Worm (Caenorhabditis elegans): ENCODE measurements around the gene col-87.
A peak's percentile ranks its signal among the peaks of the same experiment; 100 is the strongest.

The col-87 gene

ce11 chrII:14129191-14129590 lies 34.7 kb upstream of the col-87 start:
- TF ChIP-seq zfh-2 (GFP tag; conservative IDR thresholded peaks at IDR 0.05) = peak; percentile 73
- TF ChIP-seq nhr-120 (GFP tag; IDR thresholded peaks at IDR 0.05) = no peak

- 0 out of 2 replicates have a peak, but pooled peaks have one; percentile 27 for TF ChIP-seq zfh-2 (GFP tag; conservative IDR thresholded peaks at IDR 0.05)
- TF ChIP-seq lin-40 (tag; optimal IDR thresholded peaks at IDR 0.05) = no peak
Observed at ce11 chrII:14126841-14127240, 32.4 kb upstream of the col-87 start, which contains the start of gene K09E4.3. Gene K09E4.3 (minus strand): TSS chrII:14126941.

- no peak for TF ChIP-seq zfh-2 (GFP tag; conservative IDR thresholded peaks at IDR 0.05)
- TF ChIP-seq hlh-26 (GFP tag; conservative IDR thresholded peaks at IDR 0.05) = no peak
- no peak for TF ChIP-seq zim-3 (tag; optimal IDR thresholded peaks at IDR 0.05)
- TF ChIP-seq C06A6.2 (GFP tag; conservative IDR thresholded peaks at IDR 0.05) = no peak
Observed at ce11 chrII:14122065-14122464, 27.6 kb upstream of the col-87 start, which contains the start of gene K09E4.4. Gene K09E4.4 (minus strand): TSS chrII:14122165.

- TF ChIP-seq snpc-4 (GFP tag; optimal IDR thresholded peaks at IDR 0.05) (no peak), snpc-4 (tag; optimal IDR thresholded peaks at IDR 0.05) (peak in 2 of 4 experiments; percentile 29 to 58), pha-4 (tag; optimal IDR thresholded peaks at IDR 0.05) (no peak)
Observed at ce11 chrII:14118391-14118790, 23.9 kb upstream of the col-87 start.

DNA sequence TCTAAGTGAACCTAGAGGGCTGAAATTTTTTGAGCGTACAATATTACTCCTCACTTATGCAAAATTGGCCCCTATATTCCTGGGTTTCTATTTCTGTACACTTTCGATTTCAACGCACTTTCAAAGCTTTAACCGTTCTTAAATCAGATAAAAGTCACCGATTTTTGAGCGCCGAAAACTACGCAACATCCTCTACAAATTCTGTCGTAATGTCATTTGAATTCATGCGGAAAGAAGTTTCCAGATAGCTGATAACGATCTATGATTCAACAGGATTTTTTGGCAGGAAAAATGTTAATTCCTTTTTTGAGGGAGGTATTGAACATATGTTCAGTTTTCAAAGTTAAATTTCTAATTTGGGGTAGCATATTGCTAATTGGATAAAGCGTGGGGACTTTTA lies 18.4 kb upstream of the col-87 start:
- TF ChIP-seq nhr-179 (tag; optimal IDR thresholded peaks at IDR 0.05) (no peak), bed-2 (GFP tag; IDR thresholded peaks at IDR 0.05) (no peak), ztf-28 (GFP tag; IDR thresholded peaks at IDR 0.05) (no peak), hmg-1.2 (GFP tag; IDR thresholded peaks at IDR 0.05) (no peak), ceh-100 (GFP tag; IDR thresholded peaks at IDR 0.05) (no peak)

DNA sequence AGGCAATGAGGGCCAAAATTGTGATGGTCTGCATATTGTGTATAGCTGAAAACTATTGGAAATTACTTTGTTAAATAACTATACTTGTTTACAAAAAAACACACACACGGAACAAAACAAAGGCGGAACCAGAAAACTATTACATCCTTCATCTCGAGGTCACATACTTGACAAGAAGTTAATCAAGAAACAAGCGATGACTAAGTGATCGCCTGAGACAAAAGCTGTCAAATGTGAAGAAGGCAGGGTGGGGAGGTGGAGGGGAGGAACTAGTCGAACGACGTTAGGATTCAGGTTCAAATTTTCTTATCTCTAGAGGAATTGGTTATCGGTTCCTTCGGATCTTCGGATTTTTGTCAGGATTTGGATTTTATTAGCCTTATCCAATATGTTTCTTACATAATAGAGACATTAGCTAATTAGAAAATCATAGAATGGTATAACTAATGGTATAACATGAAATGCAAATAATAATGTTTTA lies 14.7 kb upstream of the col-87 start, which contains the start of gene cpg-7:
Gene cpg-7, minus strand, starts transcription at position 51 of the 481 bp plus-strand sequence.
- TF ChIP-seq lin-35 (GFP tag; optimal IDR thresholded peaks at IDR 0.05) (no peak), rpc-1 (optimal IDR thresholded peaks at IDR 0.05) (no peak), rpc-1 (tag; optimal IDR thresholded peaks at IDR 0.05) (no peak), mes-4 (tag; optimal IDR thresholded peaks at IDR 0.05) (no peak), Y56A3A.18 (GFP tag; IDR thresholded peaks at IDR 0.05) (no peak), xnd-1 (tag; optimal IDR thresholded peaks at IDR 0.05) (no peak), ztf-22 (GFP tag; optimal IDR thresholded peaks at IDR 0.05) (no peak), F22D6.2 (tag; optimal IDR thresholded peaks at IDR 0.05) (no peak), sdz-38 (tag; optimal IDR thresholded peaks at IDR 0.05) (no peak), ztf-25 (GFP tag; IDR thresholded peaks at IDR 0.05) (no peak), cebp-2 (GFP tag; IDR thresholded peaks at IDR 0.05) (no peak)

DNA sequence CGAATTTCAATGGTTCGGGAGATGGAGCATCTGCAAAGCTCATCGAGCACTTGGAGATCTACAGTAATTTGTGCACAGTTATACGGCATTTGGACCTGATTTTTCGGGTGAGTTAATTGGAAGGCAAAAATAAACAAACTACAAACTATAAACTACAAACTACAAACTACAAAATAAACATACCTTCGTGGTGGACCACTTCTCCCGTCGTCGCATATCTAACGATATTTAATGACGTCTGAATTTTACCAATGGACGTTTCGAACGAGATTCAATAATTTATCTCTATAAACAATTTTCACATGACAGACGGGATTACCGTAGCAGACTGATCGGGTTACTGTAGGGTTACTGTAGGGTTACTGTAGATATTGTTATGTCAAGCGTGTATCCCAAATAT lies 11.7 kb upstream of the col-87 start:
- TF ChIP-seq ceh-91 (GFP tag; IDR thresholded peaks at IDR 0.05) = no peak

DNA sequence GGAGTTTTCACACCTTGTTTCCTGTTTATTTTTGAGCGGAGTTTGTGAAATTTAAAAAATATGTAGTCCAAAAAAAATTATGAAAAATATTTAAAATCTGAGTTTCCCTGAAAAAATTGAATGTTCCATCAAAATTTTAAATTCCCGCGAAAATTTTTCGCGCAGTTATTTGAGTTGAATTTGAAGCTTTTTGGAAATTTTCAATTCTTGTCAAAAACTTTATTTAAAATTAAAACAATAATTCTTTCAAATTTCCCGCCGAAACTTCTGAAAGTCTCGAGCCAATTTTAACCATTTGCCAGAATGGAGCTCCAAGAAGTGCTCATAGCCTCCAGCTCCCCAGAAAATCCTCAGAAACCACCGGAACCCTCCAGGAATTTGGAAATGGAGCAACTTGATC lies 10.0 kb upstream of the col-87 start, which contains the start of gene gur-4:
Gene gur-4, plus strand, starts transcription at position 301 of the 400 bp plus-strand sequence.
- TF ChIP-seq rpc-1 (optimal IDR thresholded peaks at IDR 0.05) (no peak), rpc-1 (tag; optimal IDR thresholded peaks at IDR 0.05) (no peak), mcd-1 (GFP tag; IDR thresholded peaks at IDR 0.05) (no peak), K12H6.12 (tag; optimal IDR thresholded peaks at IDR 0.05) (no peak), ztf-28 (GFP tag; IDR thresholded peaks at IDR 0.05) (no peak), ZK185.1 (tag; optimal IDR thresholded peaks at IDR 0.05; ENCODE audit: poor library complexity, severe bottlenecking) (no peak), Y56A3A.18 (GFP tag; IDR thresholded peaks at IDR 0.05) (no peak), ztf-22 (GFP tag; optimal IDR thresholded peaks at IDR 0.05) (no peak)
